Worm (Caenorhabditis elegans) whole organism, L1 larva: ENCODE data around the gene F27B3.6.

ENCODE experiments used
- C04F5.9 ChIP-seq: sonication (generic microtip); optimal IDR thresholded peaks from 2 replicates; lab custom pipeline; 2016; ENCODE audit warnings: missing genetic modification characterization, missing compliant biosample characterization
- C16A3.4 ChIP-seq: fragments of 150-350 bp; optimal IDR thresholded peaks from 2 replicates; lab custom pipeline; 2014; ENCODE audit warnings: missing biosample characterization, missing genetic modification characterization
- C34B4.2 ChIP-seq: sonication (generic microtip); optimal IDR thresholded peaks from 2 replicates; lab custom pipeline; 2017; ENCODE audit warnings: mild to moderate bottlenecking, missing genetic modification characterization, missing compliant biosample characterization
- Y116A8C.19 ChIP-seq: sonication (generic microtip); optimal IDR thresholded peaks from 2 replicates; lab custom pipeline; 2016; ENCODE audit warnings: missing compliant biosample characterization, missing genetic modification characterization, borderline replicate concordance
- alr-1 ChIP-seq: fragments of 200-800 bp; sonication (Bioruptor generic); optimal IDR thresholded peaks from 2 replicates; lab custom pipeline; 2018; ENCODE audit warnings: borderline replicate concordance, mild to moderate bottlenecking, missing genetic modification characterization, missing compliant biosample characterization
- aly-2 ChIP-seq: fragments of 150-350 bp; optimal IDR thresholded peaks from 2 replicates; lab custom pipeline; 2014; ENCODE audit warnings: missing biosample characterization, missing genetic modification characterization
- blmp-1 ChIP-seq: fragments of 150-350 bp; optimal IDR thresholded peaks from 2 replicates; lab custom pipeline; 2014; ENCODE audit warnings: missing biosample characterization, missing genetic modification characterization
- ceh-82 ChIP-seq, 3 experiments: fragments of 150-350 bp in 1 of 3; sonication (generic microtip) in 2 of 3; optimal IDR thresholded peaks; 2 replicates each; lab custom pipeline; 2014 to 2017; ENCODE audit warnings: missing biosample characterization in 3 of 3, missing genetic modification characterization in 3 of 3
- ceh-90 ChIP-seq: sonication (generic microtip); optimal IDR thresholded peaks from 2 replicates; lab custom pipeline; 2016; ENCODE audit warnings: missing genetic modification characterization, missing compliant biosample characterization
- ces-1 ChIP-seq: fragments of 150-350 bp; optimal IDR thresholded peaks from 2 replicates; lab custom pipeline; 2014; ENCODE audit warnings: missing biosample characterization, missing genetic modification reagents, missing genetic modification characterization
- dpl-1 ChIP-seq, 3 experiments: fragments of 150-350 bp in 2 of 3; sonication (generic microtip) in 1 of 3; optimal IDR thresholded peaks; 2 replicates each; lab custom pipeline; 2014 to 2017; ENCODE audit warnings: missing biosample characterization in 3 of 3, missing genetic modification characterization in 3 of 3, missing genetic modification reagents in 3 of 3
- efl-1 ChIP-seq, 4 experiments: fragments of 150-350 bp; optimal IDR thresholded peaks in 3 of 4; peaks in 1 of 4; 1 replicate in 1 of 4; 2 replicates in 3 of 4; lab custom pipeline; 2014; ENCODE audit warnings: missing biosample characterization in 2 of 4, missing genetic modification characterization in 2 of 4, missing genetic modification reagents in 2 of 4
- efl-3 ChIP-seq: fragments of 200-800 bp; sonication (Bioruptor generic); optimal IDR thresholded peaks from 2 replicates; lab custom pipeline; 2018; ENCODE audit warnings: mild to moderate bottlenecking, missing genetic modification characterization, missing compliant biosample characterization
- egl-13 ChIP-seq: sonication (generic microtip); optimal IDR thresholded peaks from 2 replicates; lab custom pipeline; 2016; ENCODE audit warnings: missing genotype, missing genetic modification reagents, missing genetic modification characterization, missing compliant biosample characterization
- egl-27 ChIP-seq, 2 experiments: fragments of 150-350 bp in 1 of 2; sonication (generic microtip); optimal IDR thresholded peaks; 3 replicates each; lab custom pipeline; 2017 to 2018; ENCODE audit warnings: missing biosample characterization in 2 of 2, missing genetic modification characterization in 2 of 2, missing genetic modification reagents in 2 of 2
- elt-2 ChIP-seq: sonication (generic microtip); optimal IDR thresholded peaks from 2 replicates; lab custom pipeline; 2016; ENCODE audit warnings: missing genetic modification characterization, mild to moderate bottlenecking, inconsistent platforms, missing compliant biosample characterization, missing genetic modification reagents
- ets-5 ChIP-seq: fragments of 200-800 bp; sonication (Bioruptor generic); IDR thresholded peaks from 2 replicates; pipeline ENCODE4 v1.3.6; 2022; ENCODE audit warnings: missing genetic modification characterization, missing compliant biosample characterization
- fkh-10 ChIP-seq: sonication (generic microtip); optimal IDR thresholded peaks from 2 replicates; lab custom pipeline; 2017; ENCODE audit warnings: missing biosample characterization, missing genetic modification reagents, missing genetic modification characterization
- fkh-8 ChIP-seq: sonication (generic microtip); optimal IDR thresholded peaks from 2 replicates; lab custom pipeline; 2016; ENCODE audit warnings: mild to moderate bottlenecking, missing genetic modification characterization, missing compliant biosample characterization
- hlh-4 ChIP-seq: sonication (generic microtip); optimal IDR thresholded peaks from 2 replicates; lab custom pipeline; 2016; ENCODE audit warnings: mild to moderate bottlenecking, missing genetic modification characterization, missing compliant biosample characterization
- hpl-2 ChIP-seq: fragments of 150-350 bp; optimal IDR thresholded peaks from 2 replicates; lab custom pipeline; 2014; ENCODE audit warnings: missing biosample characterization, missing genetic modification reagents, missing genetic modification characterization
- jun-1 ChIP-seq: fragments of 150-350 bp; optimal IDR thresholded peaks from 2 replicates; lab custom pipeline; 2014; ENCODE audit warnings: missing biosample characterization, missing genetic modification reagents, missing genetic modification characterization
- lin-13 ChIP-seq: fragments of 150-350 bp; optimal IDR thresholded peaks from 2 replicates; lab custom pipeline; 2014; ENCODE audit warnings: missing biosample characterization, missing genetic modification reagents, missing genetic modification characterization
- lin-35 ChIP-seq, 2 experiments: fragments of 150-350 bp; optimal IDR thresholded peaks; 2 replicates each; lab custom pipeline; 2014; ENCODE audit warnings: missing biosample characterization in 2 of 2, missing genetic modification characterization in 2 of 2, missing genetic modification reagents in 2 of 2
- lin-39 ChIP-seq: fragments of 150-350 bp; optimal IDR thresholded peaks from 2 replicates; lab custom pipeline; 2014; ENCODE audit warnings: missing biosample characterization, missing genetic modification reagents, missing genetic modification characterization
- mef-2 ChIP-seq: fragments of 150-350 bp; optimal IDR thresholded peaks from 2 replicates; lab custom pipeline; 2014; ENCODE audit warnings: missing biosample characterization, missing genetic modification characterization
- nhr-12 ChIP-seq: sonication (generic microtip); optimal IDR thresholded peaks from 2 replicates; lab custom pipeline; 2017; ENCODE audit warnings: missing biosample characterization, missing genetic modification characterization
- nhr-19 ChIP-seq: fragments of 200-800 bp; sonication (Bioruptor generic); conservative IDR thresholded peaks from 2 replicates; pipeline ENCODE4 v1.3.6; 2022; ENCODE audit warnings: missing genetic modification characterization, missing compliant biosample characterization
- nhr-237 ChIP-seq: fragments of 150-350 bp; optimal IDR thresholded peaks from 2 replicates; lab custom pipeline; 2014; ENCODE audit warnings: missing biosample characterization, missing genetic modification characterization
- nhr-28 ChIP-seq: fragments of 150-350 bp; optimal IDR thresholded peaks from 2 replicates; lab custom pipeline; 2014; ENCODE audit warnings: missing biosample characterization, missing genetic modification characterization
- nhr-47 ChIP-seq: sonication (generic microtip); optimal IDR thresholded peaks from 2 replicates; lab custom pipeline; 2016; ENCODE audit warnings: mild to moderate bottlenecking, missing genetic modification characterization, moderate library complexity, missing compliant biosample characterization
- nhr-71 ChIP-seq: sonication (generic microtip); optimal IDR thresholded peaks from 2 replicates; lab custom pipeline; 2016; ENCODE audit warnings: mild to moderate bottlenecking, missing genetic modification characterization, moderate library complexity, missing compliant biosample characterization
- nhr-76 ChIP-seq: sonication (generic microtip); optimal IDR thresholded peaks from 2 replicates; lab custom pipeline; 2017; ENCODE audit warnings: missing biosample characterization, missing genetic modification characterization
- nhr-77 ChIP-seq: fragments of 150-350 bp; optimal IDR thresholded peaks from 2 replicates; lab custom pipeline; 2014; ENCODE audit warnings: missing biosample characterization, missing genetic modification characterization
- nhr-85 ChIP-seq: sonication (generic microtip); peaks from one replicate; lab custom pipeline; 2016; ENCODE audit warnings: missing genetic modification characterization, inconsistent platforms, missing compliant biosample characterization
- pax-3 ChIP-seq: fragments of 200-800 bp; sonication (Bioruptor generic); optimal IDR thresholded peaks from 2 replicates; lab custom pipeline; 2018; ENCODE audit warnings: mild to moderate bottlenecking, missing genetic modification characterization, moderate library complexity, missing compliant biosample characterization
- rnt-1 ChIP-seq: sonication (generic microtip); optimal IDR thresholded peaks from 2 replicates; lab custom pipeline; 2016; ENCODE audit warnings: mild to moderate bottlenecking, missing genetic modification characterization, moderate library complexity, missing compliant biosample characterization
- skn-1 ChIP-seq: fragments of 150-350 bp; optimal IDR thresholded peaks from 2 replicates; lab custom pipeline; 2014; ENCODE audit warnings: missing biosample characterization, missing genetic modification characterization
- snpc-4 ChIP-seq: fragments of 150-350 bp; optimal IDR thresholded peaks from 2 replicates; lab custom pipeline; 2014; ENCODE audit warnings: missing biosample characterization, missing genetic modification characterization
- sox-4 ChIP-seq: sonication (generic microtip); optimal IDR thresholded peaks from 2 replicates; lab custom pipeline; 2016; ENCODE audit warnings: missing genetic modification characterization, missing compliant biosample characterization
- sup-37 ChIP-seq: fragments of 200-800 bp; sonication (Bioruptor generic); optimal IDR thresholded peaks from 2 replicates; lab custom pipeline; 2018; ENCODE audit warnings: mild to moderate bottlenecking, missing genetic modification characterization, missing compliant biosample characterization
- swsn-7 ChIP-seq: sonication (generic microtip); optimal IDR thresholded peaks from 2 replicates; lab custom pipeline; 2016; ENCODE audit warnings: missing genetic modification characterization, missing compliant biosample characterization
- tbx-2 ChIP-seq: sonication (generic microtip); optimal IDR thresholded peaks from 2 replicates; lab custom pipeline; 2016; ENCODE audit warnings: missing genetic modification characterization, missing compliant biosample characterization
- unc-130 ChIP-seq: fragments of 150-350 bp; optimal IDR thresholded peaks from 2 replicates; lab custom pipeline; 2017; ENCODE audit warnings: missing biosample characterization, missing genetic modification characterization, inconsistent platforms
- unc-62 ChIP-seq: fragments of 150-350 bp; optimal IDR thresholded peaks from 2 replicates; lab custom pipeline; 2014; ENCODE audit warnings: missing biosample characterization, missing genetic modification reagents, missing genetic modification characterization
- unc-86 ChIP-seq: sonication (generic microtip); optimal IDR thresholded peaks from 2 replicates; lab custom pipeline; 2016; ENCODE audit warnings: missing genetic modification characterization, missing compliant biosample characterization
- unc-98 ChIP-seq: fragments of 200-800 bp; sonication (Bioruptor generic); IDR thresholded peaks from 2 replicates; pipeline ENCODE4 v1.3.6; 2022; ENCODE audit warnings: missing genetic modification characterization, missing compliant biosample characterization
- vab-15 ChIP-seq: sonication (generic microtip); optimal IDR thresholded peaks from 2 replicates; lab custom pipeline; 2017; ENCODE audit warnings: missing genotype, mild to moderate bottlenecking, missing genetic modification characterization, missing compliant biosample characterization
- zag-1 ChIP-seq: fragments of 150-350 bp; optimal IDR thresholded peaks from 2 replicates; lab custom pipeline; 2014; ENCODE audit warnings: missing biosample characterization, missing genetic modification characterization
- zip-4 ChIP-seq: fragments of 200-800 bp; sonication (Bioruptor generic); optimal IDR thresholded peaks from 2 replicates; lab custom pipeline; 2018; ENCODE audit warnings: mild to moderate bottlenecking, missing genetic modification characterization, moderate library complexity, missing compliant biosample characterization
- ztf-11 ChIP-seq, 2 experiments: sonication (generic microtip); optimal IDR thresholded peaks; 2 replicates each; lab custom pipeline; 2016 to 2017; ENCODE audit warnings: missing genetic modification characterization in 2 of 2, missing biosample characterization in 1 of 2, missing compliant biosample characterization in 1 of 2

Gene F27B3.6

DNA sequence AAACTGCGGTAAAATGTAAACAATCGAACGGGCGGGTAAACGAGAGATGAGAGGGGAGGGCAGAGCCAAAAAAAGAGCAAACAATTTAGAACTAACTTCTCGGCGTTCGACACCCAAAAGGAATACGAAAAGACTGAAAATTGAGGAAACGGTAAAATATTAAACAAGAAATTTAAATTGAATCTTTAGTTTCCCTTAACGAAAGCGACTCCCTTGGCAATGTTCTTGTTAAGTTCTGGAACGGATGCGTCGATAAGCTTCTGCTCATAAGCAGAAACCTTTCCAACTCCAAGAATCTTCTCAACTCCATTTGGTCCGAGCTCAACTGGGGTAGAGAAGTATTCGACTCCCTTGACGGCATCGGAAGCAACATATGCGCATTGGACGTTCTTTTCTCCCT is 28.2 kb upstream of the F27B3.6 start:
- TF ChIP-seq nhr-19 (no peak), efl-1 (optimal IDR thresholded peaks at IDR 0.05; lab: Kevin White, UChicago) (no peak), efl-1 (GFP tag; optimal IDR thresholded peaks at IDR 0.05 in 1 of 2; lab: Kevin White, UChicago) (peak in 1 of 2 experiments; percentile 92)

DNA sequence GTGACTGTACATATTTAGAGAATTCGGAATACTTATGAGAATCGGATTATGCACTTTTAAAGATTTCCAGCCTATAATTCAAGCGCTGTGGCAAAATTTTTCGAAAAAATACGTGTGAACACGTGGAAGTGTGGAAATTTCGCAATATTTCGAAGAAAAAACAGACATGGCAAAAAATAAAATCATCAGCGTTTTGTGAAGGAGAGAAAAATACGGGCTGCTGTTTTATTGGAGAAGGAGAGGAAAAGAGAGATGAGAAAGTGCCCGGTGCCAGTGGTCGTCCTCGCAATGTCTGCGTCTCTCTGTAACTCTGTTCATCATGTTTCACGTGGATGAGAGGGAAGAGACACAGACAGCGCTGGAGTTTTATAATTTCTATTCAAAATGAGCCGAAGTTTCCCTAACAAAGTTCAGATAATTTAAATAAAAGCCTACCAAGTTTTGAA is 27.6 kb upstream of the F27B3.6 start:
- TF ChIP-seq hlh-4 (tag; lab: Kevin White, UChicago) = no peak
- peak; percentile 54 for TF ChIP-seq unc-86 (tag; lab: Kevin White, UChicago)
- TF ChIP-seq nhr-77 (tag; lab: Kevin White, UChicago) = peak; percentile 45
- TF ChIP-seq C04F5.9 (tag; lab: Kevin White, UChicago) = no peak
- TF ChIP-seq pax-3 (tag; lab: Kevin White, UChicago) = peak; percentile 69
- TF ChIP-seq elt-2 (tag; lab: Kevin White, UChicago) = peak; percentile 53
- TF ChIP-seq swsn-7 (tag; lab: Kevin White, UChicago) = peak; percentile 74
- TF ChIP-seq lin-39 (tag; lab: Kevin White, UChicago) = peak; percentile 13
- TF ChIP-seq egl-27 (tag; optimal IDR thresholded peaks at IDR 0.05; lab: Kevin White, UChicago) = peak in 1 of 2 experiments; percentile 38
- no peak for TF ChIP-seq nhr-76 (tag; lab: Kevin White, UChicago)
- no peak for TF ChIP-seq hpl-2 (GFP tag; lab: Kevin White, UChicago)
- peak; percentile 83 for TF ChIP-seq nhr-85 (tag; lab: Kevin White, UChicago)
- TF ChIP-seq unc-62 (GFP tag; lab: Kevin White, UChicago) = no peak
- TF ChIP-seq egl-13 = peak; percentile 7
- TF ChIP-seq ztf-11 (tag; optimal IDR thresholded peaks at IDR 0.05; lab: Kevin White, UChicago) = peak in 1 of 2 experiments; percentile 39
- TF ChIP-seq efl-3 (GFP tag; lab: Kevin White, UChicago) = no peak
- no peak for TF ChIP-seq zag-1
- peak; percentile 56 for TF ChIP-seq snpc-4 (tag; lab: Kevin White, UChicago)
- TF ChIP-seq nhr-12 (tag; lab: Kevin White, UChicago) = no peak
- peak; percentile 43 to 66 (median 62) for TF ChIP-seq dpl-1 (GFP tag; optimal IDR thresholded peaks at IDR 0.05; lab: Kevin White, UChicago)
- no peak for TF ChIP-seq unc-98
- TF ChIP-seq C16A3.4 (tag; lab: Kevin White, UChicago) = peak; percentile 30
- TF ChIP-seq blmp-1 = peak; percentile 82
- TF ChIP-seq fkh-10 = peak; percentile 12
- no peak for TF ChIP-seq nhr-28 (tag; lab: Kevin White, UChicago)
- no peak for TF ChIP-seq nhr-237 (tag; lab: Kevin White, UChicago)
- TF ChIP-seq mef-2 (tag; lab: Kevin White, UChicago) = no peak
- peak; percentile 84 for TF ChIP-seq zip-4 (GFP tag; lab: Kevin White, UChicago)
- peak; percentile 58 for TF ChIP-seq jun-1 (tag; lab: Kevin White, UChicago)
- TF ChIP-seq ets-5 (GFP tag; lab: Robert Waterston, UW) = no peak
- TF ChIP-seq alr-1 (tag; lab: Kevin White, UChicago) = no peak
- peak; percentile 86 for TF ChIP-seq nhr-71 (tag; lab: Kevin White, UChicago)
- TF ChIP-seq tbx-2 (tag; lab: Kevin White, UChicago) = peak; percentile 66
- peak; percentile 83 for TF ChIP-seq rnt-1 (tag; lab: Kevin White, UChicago)
- no peak for TF ChIP-seq vab-15 (tag; lab: Kevin White, UChicago)
- TF ChIP-seq ces-1 (GFP tag; lab: Kevin White, UChicago) = no peak
- TF ChIP-seq skn-1 (tag; lab: Kevin White, UChicago) = peak; percentile 90
- TF ChIP-seq unc-130 (tag; lab: Kevin White, UChicago) = peak; percentile 81
- no peak for TF ChIP-seq C34B4.2 (tag; lab: Kevin White, UChicago)
- peak; percentile 79 for TF ChIP-seq nhr-47 (tag; lab: Kevin White, UChicago)
- no peak for TF ChIP-seq Y116A8C.19 (tag; lab: Kevin White, UChicago)
- peak; percentile 89 for TF ChIP-seq nhr-19
- TF ChIP-seq ceh-90 (tag; lab: Kevin White, UChicago) = no peak
- no peak for TF ChIP-seq sox-4 (tag; lab: Kevin White, UChicago)
- TF ChIP-seq fkh-8 (tag; lab: Kevin White, UChicago) = peak; percentile 72
- no peak for TF ChIP-seq sup-37
- TF ChIP-seq ceh-82 (tag; optimal IDR thresholded peaks at IDR 0.05; lab: Kevin White, UChicago) = peak; percentile 29 to 61 (median 52)
- peak; percentile 75 to 79 for TF ChIP-seq lin-35 (GFP tag; optimal IDR thresholded peaks at IDR 0.05; lab: Kevin White, UChicago)
- peak; percentile 90 for TF ChIP-seq aly-2 (tag; lab: Kevin White, UChicago)
- TF ChIP-seq lin-13 (GFP tag; lab: Kevin White, UChicago) = peak; percentile 74
